Fruit fly (Drosophila melanogaster): ENCODE measurements around the gene Usp5.

- TF ChIP-seq psq (optimal IDR thresholded peaks at IDR 0.05) (no peak), usp (GFP tag; optimal IDR thresholded peaks at IDR 0.05) (no peak), Dll (optimal IDR thresholded peaks at IDR 0.05) (no peak), pan (optimal IDR thresholded peaks at IDR 0.05) (no peak)
Observed at dm6 chr3L:3125649-3126130, 22.5 kb downstream of the Usp5 start.
